Worm (Caenorhabditis elegans): ENCODE results near the gene F28B4.3.

- TF ChIP-seq W03F9.2 (tag; optimal IDR thresholded peaks at IDR 0.05), result no peak
- TF ChIP-seq him-1 (tag; optimal IDR thresholded peaks at IDR 0.05), result no peak
These were observed 6.5 kb downstream of the F28B4.3 start for ce11 chrX:3228701-3229100.
